Worm (Caenorhabditis elegans) whole organism, L4 larva: ENCODE data around the gene srh-7.

Experiments
- D1046.2 ChIP-seq: fragments of 200-800 bp; sonication (Bioruptor generic); IDR thresholded peaks from 2 replicates; pipeline ENCODE4 v1.3.6; 2022; ENCODE audit warnings: missing genetic modification characterization, missing compliant biosample characterization
- F10B5.3 ChIP-seq: sonication (generic microtip); optimal IDR thresholded peaks from 2 replicates; lab custom pipeline; 2016; ENCODE audit warnings: mild to moderate bottlenecking, missing genetic modification characterization, missing compliant biosample characterization
- F37D6.2 ChIP-seq: sonication (generic microtip); optimal IDR thresholded peaks from 2 replicates; lab custom pipeline; 2016; ENCODE audit warnings: mild to moderate bottlenecking, missing genetic modification characterization, missing compliant biosample characterization
- F44E2.7 ChIP-seq: fragments of 200-800 bp; sonication (Bioruptor generic); IDR thresholded peaks from 2 replicates; pipeline ENCODE4 v2.1.2; 2022; ENCODE audit warnings: missing genetic modification characterization, missing compliant biosample characterization
- T26A8.4 ChIP-seq: fragments of 200-800 bp; sonication (Bioruptor generic); IDR thresholded peaks from 2 replicates; pipeline ENCODE4 v1.3.6; 2022; ENCODE audit warnings: missing genetic modification characterization, missing compliant biosample characterization
- aha-1 ChIP-seq: fragments of 150-350 bp; peaks from one replicate; lab custom pipeline; 2014; ENCODE audit warnings: missing biosample characterization, missing genetic modification characterization
- aly-2 ChIP-seq: sonication (generic microtip); optimal IDR thresholded peaks from 2 replicates; lab custom pipeline; 2018; ENCODE audit warnings: missing biosample characterization, missing genetic modification characterization
- attf-4 ChIP-seq: sonication (generic microtip); optimal IDR thresholded peaks from 3 replicates; lab custom pipeline; 2017; ENCODE audit warnings: missing biosample characterization, missing genetic modification characterization
- ceh-20 ChIP-seq: fragments of 200-800 bp; sonication (Bioruptor generic); IDR thresholded peaks from 2 replicates; pipeline ENCODE4 v1.3.6; 2022; ENCODE audit warnings: missing genetic modification reagents, missing genetic modification characterization, missing compliant biosample characterization
- ceh-32 ChIP-seq: sonication (generic microtip); optimal IDR thresholded peaks from 2 replicates; lab custom pipeline; 2016; ENCODE audit warnings: mild to moderate bottlenecking, missing genetic modification characterization, missing compliant biosample characterization; ENCODE audit not compliant: poor library complexity
- ceh-82 ChIP-seq: sonication (generic microtip); optimal IDR thresholded peaks from 2 replicates; lab custom pipeline; 2017; ENCODE audit warnings: missing biosample characterization, missing genetic modification characterization
- ces-1 ChIP-seq: fragments of 150-350 bp; sonication (generic microtip); optimal IDR thresholded peaks from 4 replicates; lab custom pipeline; 2014; ENCODE audit warnings: missing biosample characterization, missing genetic modification reagents, missing genetic modification characterization
- daf-12 ChIP-seq: fragments of 150-350 bp; optimal IDR thresholded peaks from 2 replicates; lab custom pipeline; 2014; ENCODE audit warnings: missing biosample characterization, missing genetic modification reagents, missing genetic modification characterization
- daf-16 ChIP-seq, 3 experiments: sonication (generic microtip); optimal IDR thresholded peaks; 2 replicates each; lab custom pipeline; 2016 to 2017; ENCODE audit warnings: missing genetic modification characterization in 3 of 3, missing genetic modification reagents in 3 of 3, mild to moderate bottlenecking in 2 of 3, missing compliant biosample characterization in 2 of 3, missing biosample characterization in 1 of 3, moderate library complexity in 1 of 3
- daf-8 ChIP-seq: fragments of 200-800 bp; sonication (Bioruptor generic); IDR thresholded peaks from 2 replicates; pipeline ENCODE4 v1.3.6; 2022; ENCODE audit warnings: missing genetic modification characterization, missing compliant biosample characterization
- dmd-6 ChIP-seq: fragments of 200-800 bp; sonication (Bioruptor generic); IDR thresholded peaks from 2 replicates; pipeline ENCODE4 v1.3.6; 2022; ENCODE audit warnings: missing genetic modification reagents, missing genetic modification characterization, missing compliant biosample characterization
- dmd-8 ChIP-seq: fragments of 200-800 bp; sonication (Bioruptor generic); IDR thresholded peaks from 2 replicates; pipeline ENCODE4 v1.3.6; 2022; ENCODE audit warnings: missing genetic modification characterization, missing compliant biosample characterization
- dmd-9 ChIP-seq: fragments of 200-800 bp; sonication (Bioruptor generic); IDR thresholded peaks from 2 replicates; pipeline ENCODE4 v1.3.6; 2022; ENCODE audit warnings: missing genetic modification reagents, missing genetic modification characterization, missing compliant biosample characterization
- dve-1 ChIP-seq: sonication (generic microtip); optimal IDR thresholded peaks from 2 replicates; lab custom pipeline; 2017; ENCODE audit warnings: antibody characterized with exemption, mild to moderate bottlenecking, missing genetic modification characterization, missing compliant biosample characterization; ENCODE audit not compliant: insufficient read depth
- egl-27 ChIP-seq: sonication (generic microtip); optimal IDR thresholded peaks from 3 replicates; lab custom pipeline; 2017; ENCODE audit warnings: missing biosample characterization, missing genetic modification reagents, missing genetic modification characterization
- egl-43 ChIP-seq: fragments of 200-800 bp; sonication (Bioruptor generic); IDR thresholded peaks from 2 replicates; pipeline ENCODE4 v1.3.6; 2022; ENCODE audit warnings: missing genetic modification reagents, missing genetic modification characterization, missing compliant biosample characterization
- fos-1 ChIP-seq: fragments of 150-350 bp; optimal IDR thresholded peaks from 2 replicates; lab custom pipeline; 2014; ENCODE audit warnings: missing biosample characterization, missing genetic modification characterization
- hif-1 ChIP-seq, 2 experiments: sonication (generic microtip); optimal IDR thresholded peaks; 2 replicates each; lab custom pipeline; 2016 to 2017; ENCODE audit warnings: missing compliant biosample characterization in 2 of 2, missing genetic modification characterization in 2 of 2, missing genetic modification reagents in 2 of 2, missing genotype in 2 of 2, mild to moderate bottlenecking in 1 of 2
- hlh-11 ChIP-seq: fragments of 200-800 bp; sonication (Bioruptor generic); optimal IDR thresholded peaks from 2 replicates; lab custom pipeline; 2018; ENCODE audit warnings: mild to moderate bottlenecking, missing genetic modification characterization, missing compliant biosample characterization
- hlh-30 ChIP-seq: sonication (generic microtip); optimal IDR thresholded peaks from 2 replicates; lab custom pipeline; 2017; ENCODE audit warnings: antibody characterized with exemption, mild to moderate bottlenecking, missing genetic modification characterization, missing compliant biosample characterization; ENCODE audit not compliant: insufficient read depth
- hmg-1.1 ChIP-seq: fragments of 200-800 bp; sonication (Bioruptor generic); IDR thresholded peaks from 2 replicates; pipeline ENCODE4 v1.3.6; 2022; ENCODE audit warnings: missing genetic modification reagents, missing genetic modification characterization, missing compliant biosample characterization
- lim-7 ChIP-seq: fragments of 200-800 bp; sonication (Bioruptor generic); IDR thresholded peaks from 2 replicates; pipeline ENCODE4 v1.3.6; 2022; ENCODE audit warnings: missing genetic modification characterization, missing compliant biosample characterization
- lin-1 ChIP-seq: fragments of 200-800 bp; sonication (Bioruptor generic); IDR thresholded peaks from 2 replicates; pipeline ENCODE4 v1.3.6; 2022; ENCODE audit warnings: missing genetic modification reagents, missing genetic modification characterization, missing compliant biosample characterization
- lir-3 ChIP-seq: sonication (generic microtip); optimal IDR thresholded peaks from 2 replicates; lab custom pipeline; 2016; ENCODE audit warnings: mild to moderate bottlenecking, missing genetic modification characterization, missing compliant biosample characterization
- mdl-1 ChIP-seq, 2 experiments: fragments of 150-350 bp in 1 of 2; sonication (generic microtip) in 1 of 2; optimal IDR thresholded peaks; 2 replicates each; lab custom pipeline; 2014 to 2017; ENCODE audit warnings: missing biosample characterization in 2 of 2, missing genetic modification characterization in 2 of 2
- mdt-29 ChIP-seq: fragments of 200-800 bp; sonication (Bioruptor generic); IDR thresholded peaks from 2 replicates; pipeline ENCODE4 v1.3.6; 2022; ENCODE audit warnings: missing genetic modification reagents, missing genetic modification characterization, missing compliant biosample characterization
- mes-2 ChIP-seq: sonication (generic microtip); optimal IDR thresholded peaks from 2 replicates; lab custom pipeline; 2016; ENCODE audit warnings: missing genotype, mild to moderate bottlenecking, missing genetic modification characterization, missing compliant biosample characterization; ENCODE audit not compliant: poor library complexity, severe bottlenecking
- mxl-3 ChIP-seq: fragments of 200-800 bp; sonication (Bioruptor generic); optimal IDR thresholded peaks from 2 replicates; lab custom pipeline; 2018; ENCODE audit warnings: mild to moderate bottlenecking, missing genetic modification characterization, missing compliant biosample characterization
- nhr-10 ChIP-seq: fragments of 150-350 bp; optimal IDR thresholded peaks from 2 replicates; lab custom pipeline; 2014; ENCODE audit warnings: missing biosample characterization, missing genetic modification characterization
- nhr-102 ChIP-seq: sonication (generic microtip); optimal IDR thresholded peaks from 2 replicates; lab custom pipeline; 2016; ENCODE audit warnings: mild to moderate bottlenecking, missing genetic modification characterization, moderate library complexity, missing compliant biosample characterization
- nhr-11 ChIP-seq: fragments of 150-350 bp; optimal IDR thresholded peaks from 2 replicates; lab custom pipeline; 2014; ENCODE audit warnings: missing biosample characterization, missing genetic modification characterization
- nhr-237 ChIP-seq: sonication (generic microtip); optimal IDR thresholded peaks from 2 replicates; lab custom pipeline; 2017; ENCODE audit warnings: missing biosample characterization, missing genetic modification characterization
- nhr-28 ChIP-seq: fragments of 150-350 bp; optimal IDR thresholded peaks from 2 replicates; lab custom pipeline; 2014; ENCODE audit warnings: missing biosample characterization, missing genetic modification characterization
- nhr-42 ChIP-seq: fragments of 200-800 bp; sonication (Bioruptor generic); IDR thresholded peaks from 2 replicates; pipeline ENCODE4 v1.3.6; 2022; ENCODE audit warnings: missing genetic modification characterization, missing compliant biosample characterization
- nhr-76 ChIP-seq: fragments of 150-350 bp; optimal IDR thresholded peaks from 2 replicates; lab custom pipeline; 2014; ENCODE audit warnings: missing biosample characterization, missing genetic modification characterization
- nhr-77 ChIP-seq: fragments of 150-350 bp; optimal IDR thresholded peaks from 2 replicates; lab custom pipeline; 2014; ENCODE audit warnings: missing biosample characterization, missing genetic modification characterization
- pqm-1 ChIP-seq: sonication (generic microtip); optimal IDR thresholded peaks from 2 replicates; lab custom pipeline; 2017; ENCODE audit warnings: missing biosample characterization, missing genetic modification characterization
- rbr-2 ChIP-seq: sonication (generic microtip); optimal IDR thresholded peaks from 2 replicates; lab custom pipeline; 2016; ENCODE audit warnings: missing genotype, missing genetic modification characterization, missing compliant biosample characterization
- saeg-2 ChIP-seq: fragments of 200-800 bp; sonication (Bioruptor generic); IDR thresholded peaks from 2 replicates; pipeline ENCODE4 v1.3.6; 2022; ENCODE audit warnings: missing genetic modification reagents, missing genetic modification characterization, missing compliant biosample characterization
- sdz-12 ChIP-seq: fragments of 200-800 bp; sonication (Bioruptor generic); optimal IDR thresholded peaks from 2 replicates; lab custom pipeline; 2018; ENCODE audit warnings: mild to moderate bottlenecking, missing genetic modification characterization, missing compliant biosample characterization
- tag-97 ChIP-seq: fragments of 200-800 bp; sonication (Bioruptor generic); IDR thresholded peaks from 2 replicates; pipeline ENCODE4 v1.3.6; 2022; ENCODE audit warnings: missing genetic modification characterization, missing compliant biosample characterization
- unc-39 ChIP-seq: sonication (generic microtip); optimal IDR thresholded peaks from 2 replicates; lab custom pipeline; 2017; ENCODE audit warnings: missing biosample characterization, missing genetic modification characterization
- zfp-3 ChIP-seq: fragments of 200-800 bp; sonication (Bioruptor generic); conservative IDR thresholded peaks from 2 replicates; pipeline ENCODE4 v1.3.6; 2022; ENCODE audit warnings: missing genetic modification reagents, missing genetic modification characterization, missing compliant biosample characterization

The srh-7 gene

ce11 chrV:3969664-3970063, 38.4 kb upstream of the srh-7 start:
- no peak for TF ChIP-seq tag-97 (GFP tag; lab: Robert Waterston, UW)
- no peak for TF ChIP-seq aha-1 (tag; lab: Kevin White, UChicago)
- TF ChIP-seq F37D6.2 (tag; lab: Kevin White, UChicago): no peak
- TF ChIP-seq sdz-12 (GFP tag; lab: Kevin White, UChicago): no peak
- no peak for TF ChIP-seq nhr-76 (tag; lab: Kevin White, UChicago)
- no peak for TF ChIP-seq zfp-3 (GFP tag; lab: Robert Waterston, UW)
- no peak for TF ChIP-seq hlh-30 (tag; lab: Kevin White, UChicago)
- no peak for TF ChIP-seq dmd-8 (GFP tag; lab: Robert Waterston, UW)
- peak; percentile 23 for TF ChIP-seq hlh-11 (tag; lab: Kevin White, UChicago)
- peak; percentile 75 for TF ChIP-seq nhr-28
- TF ChIP-seq ceh-32 (tag; lab: Kevin White, UChicago): no peak
- no peak for TF ChIP-seq daf-16 (GFP tag; optimal IDR thresholded peaks at IDR 0.05; lab: Kevin White, UChicago)
- TF ChIP-seq daf-16 (tag; optimal IDR thresholded peaks at IDR 0.05; lab: Kevin White, UChicago): peak; percentile 97
- TF ChIP-seq nhr-237 (tag; lab: Kevin White, UChicago): no peak
- no peak for TF ChIP-seq daf-12 (tag; lab: Kevin White, UChicago)
- TF ChIP-seq T26A8.4 (GFP tag; lab: Robert Waterston, UW): no peak
- no peak for TF ChIP-seq mdl-1 (tag; optimal IDR thresholded peaks at IDR 0.05; lab: Kevin White, UChicago)
- no peak for TF ChIP-seq egl-43 (GFP tag; lab: Robert Waterston, UW)
- TF ChIP-seq nhr-102 (tag; lab: Kevin White, UChicago): peak; percentile 3
- no peak for TF ChIP-seq mxl-3
- TF ChIP-seq aly-2: no peak
- peak; percentile 67 for TF ChIP-seq nhr-77 (tag; lab: Kevin White, UChicago)
- TF ChIP-seq dmd-9 (GFP tag; lab: Robert Waterston, UW): no peak
- TF ChIP-seq ceh-82 (tag; lab: Kevin White, UChicago): no peak
- TF ChIP-seq lir-3 (tag; lab: Kevin White, UChicago): no peak
- no peak for TF ChIP-seq hif-1 (tag; optimal IDR thresholded peaks at IDR 0.05; lab: Kevin White, UChicago)
- no peak for TF ChIP-seq nhr-10 (tag; lab: Kevin White, UChicago)
- TF ChIP-seq dmd-6 (GFP tag; lab: Robert Waterston, UW): peak; percentile 61
- no peak for TF ChIP-seq F44E2.7
- no peak for TF ChIP-seq lim-7 (GFP tag; lab: Robert Waterston, UW)
- no peak for TF ChIP-seq ces-1
- TF ChIP-seq saeg-2 (GFP tag; lab: Robert Waterston, UW): no peak
- no peak for TF ChIP-seq mdt-29 (GFP tag; lab: Robert Waterston, UW)
- TF ChIP-seq lin-1: no peak
- peak; percentile 47 for TF ChIP-seq dve-1 (tag; lab: Kevin White, UChicago)
- no peak for TF ChIP-seq F10B5.3 (tag; lab: Kevin White, UChicago)

- TF ChIP-seq mxl-3 (no peak), fos-1 (tag; lab: Kevin White, UChicago) (no peak), nhr-42 (GFP tag; lab: Robert Waterston, UW) (0 out of 2 replicates have a peak, but pooled peaks have one; percentile 21), attf-4 (tag; lab: Kevin White, UChicago) (no peak), nhr-11 (tag; lab: Kevin White, UChicago) (no peak), nhr-77 (tag; lab: Kevin White, UChicago) (peak; percentile 99), rbr-2 (tag; lab: Kevin White, UChicago) (no peak), hlh-11 (tag; lab: Kevin White, UChicago) (peak; percentile 56), mes-2 (tag; lab: Kevin White, UChicago) (no peak), dmd-6 (GFP tag; lab: Robert Waterston, UW) (peak; percentile 84), ceh-20 (no peak), dve-1 (tag; lab: Kevin White, UChicago) (peak; percentile 75), D1046.2 (GFP tag; lab: Robert Waterston, UW) (no peak), hmg-1.1 (no peak), egl-27 (tag; lab: Kevin White, UChicago) (no peak), pqm-1 (tag; lab: Kevin White, UChicago) (peak; percentile 64), daf-16 (GFP tag; optimal IDR thresholded peaks at IDR 0.05; lab: Kevin White, UChicago) (no peak), daf-16 (tag; optimal IDR thresholded peaks at IDR 0.05; lab: Kevin White, UChicago) (peak; percentile 88), daf-8 (GFP tag; lab: Robert Waterston, UW) (no peak), nhr-28 (peak; percentile 99), unc-39 (tag; lab: Kevin White, UChicago) (no peak), hlh-30 (tag; lab: Kevin White, UChicago) (peak; percentile 27), nhr-102 (tag; lab: Kevin White, UChicago) (peak; percentile 53)
Measured at ce11 chrV:3970410-3970809, 37.6 kb upstream of the srh-7 start, which contains the start of gene cyp-34A9. Gene cyp-34A9, minus strand, starts transcription at chrV:3970540.
